Worm (Caenorhabditis elegans) whole organism, L1 larva: ENCODE data around the gene E02C12.10.

Experiments
- alr-1 ChIP-seq: fragments of 200-800 bp; sonication (Bioruptor generic); optimal IDR thresholded peaks from 2 replicates; lab custom pipeline; 2018; ENCODE audit warnings: borderline replicate concordance, mild to moderate bottlenecking, missing genetic modification characterization, missing compliant biosample characterization
- aly-2 ChIP-seq: fragments of 150-350 bp; optimal IDR thresholded peaks from 2 replicates; lab custom pipeline; 2014; ENCODE audit warnings: missing biosample characterization, missing genetic modification characterization
- blmp-1 ChIP-seq: fragments of 150-350 bp; optimal IDR thresholded peaks from 2 replicates; lab custom pipeline; 2014; ENCODE audit warnings: missing biosample characterization, missing genetic modification characterization
- ceh-82 ChIP-seq, 3 experiments: fragments of 150-350 bp in 1 of 3; sonication (generic microtip) in 2 of 3; optimal IDR thresholded peaks; 2 replicates each; lab custom pipeline; 2014 to 2017; ENCODE audit warnings: missing biosample characterization in 3 of 3, missing genetic modification characterization in 3 of 3
- ces-1 ChIP-seq: fragments of 150-350 bp; optimal IDR thresholded peaks from 2 replicates; lab custom pipeline; 2014; ENCODE audit warnings: missing biosample characterization, missing genetic modification reagents, missing genetic modification characterization
- dpl-1 ChIP-seq, 3 experiments: fragments of 150-350 bp in 2 of 3; sonication (generic microtip) in 1 of 3; optimal IDR thresholded peaks; 2 replicates each; lab custom pipeline; 2014 to 2017; ENCODE audit warnings: missing biosample characterization in 3 of 3, missing genetic modification characterization in 3 of 3, missing genetic modification reagents in 3 of 3
- efl-1 ChIP-seq, 4 experiments: fragments of 150-350 bp; optimal IDR thresholded peaks in 3 of 4; peaks in 1 of 4; 1 replicate in 1 of 4; 2 replicates in 3 of 4; lab custom pipeline; 2014; ENCODE audit warnings: missing biosample characterization in 2 of 4, missing genetic modification characterization in 2 of 4, missing genetic modification reagents in 2 of 4
- efl-3 ChIP-seq: fragments of 200-800 bp; sonication (Bioruptor generic); optimal IDR thresholded peaks from 2 replicates; lab custom pipeline; 2018; ENCODE audit warnings: mild to moderate bottlenecking, missing genetic modification characterization, missing compliant biosample characterization
- egl-13 ChIP-seq: sonication (generic microtip); optimal IDR thresholded peaks from 2 replicates; lab custom pipeline; 2016; ENCODE audit warnings: missing genotype, missing genetic modification reagents, missing genetic modification characterization, missing compliant biosample characterization
- elt-2 ChIP-seq: sonication (generic microtip); optimal IDR thresholded peaks from 2 replicates; lab custom pipeline; 2016; ENCODE audit warnings: missing genetic modification characterization, mild to moderate bottlenecking, inconsistent platforms, missing compliant biosample characterization, missing genetic modification reagents
- elt-3 ChIP-seq, 6 experiments: fragments of 150-350 bp in 1 of 6; sonication (generic microtip); optimal IDR thresholded peaks; 2 replicates each; lab custom pipeline; 2017 to 2018; ENCODE audit warnings: missing biosample characterization in 6 of 6, missing genetic modification characterization in 6 of 6, inconsistent platforms in 1 of 6
- ets-5 ChIP-seq: fragments of 200-800 bp; sonication (Bioruptor generic); IDR thresholded peaks from 2 replicates; pipeline ENCODE4 v1.3.6; 2022; ENCODE audit warnings: missing genetic modification characterization, missing compliant biosample characterization
- fkh-8 ChIP-seq: sonication (generic microtip); optimal IDR thresholded peaks from 2 replicates; lab custom pipeline; 2016; ENCODE audit warnings: mild to moderate bottlenecking, missing genetic modification characterization, missing compliant biosample characterization
- hpl-2 ChIP-seq: fragments of 150-350 bp; optimal IDR thresholded peaks from 2 replicates; lab custom pipeline; 2014; ENCODE audit warnings: missing biosample characterization, missing genetic modification reagents, missing genetic modification characterization
- isw-1 ChIP-seq: fragments of 200-800 bp; sonication (Bioruptor generic); IDR thresholded peaks from 2 replicates; pipeline ENCODE4 v1.3.6; 2022; ENCODE audit warnings: missing genetic modification characterization, missing compliant biosample characterization
- lin-13 ChIP-seq: fragments of 150-350 bp; optimal IDR thresholded peaks from 2 replicates; lab custom pipeline; 2014; ENCODE audit warnings: missing biosample characterization, missing genetic modification reagents, missing genetic modification characterization
- lin-14 ChIP-seq: fragments of 200-800 bp; sonication (Bioruptor generic); optimal IDR thresholded peaks from 2 replicates; lab custom pipeline; 2018; ENCODE audit warnings: mild to moderate bottlenecking, missing genetic modification characterization, moderate library complexity, missing compliant biosample characterization
- lin-15B ChIP-seq: fragments of 150-350 bp; sonication (generic microtip); optimal IDR thresholded peaks from 3 replicates; lab custom pipeline; 2014; ENCODE audit warnings: missing biosample characterization, missing genetic modification characterization
- lin-35 ChIP-seq, 2 experiments: fragments of 150-350 bp; optimal IDR thresholded peaks; 2 replicates each; lab custom pipeline; 2014; ENCODE audit warnings: missing biosample characterization in 2 of 2, missing genetic modification characterization in 2 of 2, missing genetic modification reagents in 2 of 2
- lir-3 ChIP-seq: sonication (generic microtip); optimal IDR thresholded peaks from 2 replicates; lab custom pipeline; 2016; ENCODE audit warnings: mild to moderate bottlenecking, missing genetic modification characterization, moderate library complexity, missing compliant biosample characterization; ENCODE audit not compliant: poor library complexity
- lsy-2 ChIP-seq, 2 experiments: fragments of 150-350 bp; optimal IDR thresholded peaks; 2 replicates each; lab custom pipeline; 2014; ENCODE audit warnings: missing biosample characterization in 2 of 2, missing genetic modification characterization in 2 of 2
- mab-9 ChIP-seq: fragments of 200-800 bp; sonication (Bioruptor generic); IDR thresholded peaks from 2 replicates; pipeline ENCODE4 v1.3.6; 2022; ENCODE audit warnings: missing genetic modification reagents, missing genetic modification characterization, missing compliant biosample characterization
- nhr-19 ChIP-seq: fragments of 200-800 bp; sonication (Bioruptor generic); conservative IDR thresholded peaks from 2 replicates; pipeline ENCODE4 v1.3.6; 2022; ENCODE audit warnings: missing genetic modification characterization, missing compliant biosample characterization
- nhr-20 ChIP-seq: sonication (generic microtip); optimal IDR thresholded peaks from 2 replicates; lab custom pipeline; 2016; ENCODE audit warnings: mild to moderate bottlenecking, missing genetic modification characterization, missing compliant biosample characterization
- nhr-237 ChIP-seq: fragments of 150-350 bp; optimal IDR thresholded peaks from 2 replicates; lab custom pipeline; 2014; ENCODE audit warnings: missing biosample characterization, missing genetic modification characterization
- nhr-47 ChIP-seq: sonication (generic microtip); optimal IDR thresholded peaks from 2 replicates; lab custom pipeline; 2016; ENCODE audit warnings: mild to moderate bottlenecking, missing genetic modification characterization, moderate library complexity, missing compliant biosample characterization
- nhr-71 ChIP-seq: sonication (generic microtip); optimal IDR thresholded peaks from 2 replicates; lab custom pipeline; 2016; ENCODE audit warnings: mild to moderate bottlenecking, missing genetic modification characterization, moderate library complexity, missing compliant biosample characterization
- nhr-84 ChIP-seq: sonication (generic microtip); optimal IDR thresholded peaks from 2 replicates; lab custom pipeline; 2017; ENCODE audit warnings: missing biosample characterization, missing genetic modification characterization
- nhr-85 ChIP-seq: sonication (generic microtip); peaks from one replicate; lab custom pipeline; 2016; ENCODE audit warnings: missing genetic modification characterization, inconsistent platforms, missing compliant biosample characterization
- nhr-90 ChIP-seq: sonication (generic microtip); optimal IDR thresholded peaks from 2 replicates; lab custom pipeline; 2016; ENCODE audit warnings: mild to moderate bottlenecking, missing genetic modification characterization, missing compliant biosample characterization; ENCODE audit not compliant: poor library complexity
- pag-3 ChIP-seq: sonication (generic microtip); optimal IDR thresholded peaks from 2 replicates; lab custom pipeline; 2017; ENCODE audit warnings: missing genetic modification characterization, mild to moderate bottlenecking, missing compliant biosample characterization, antibody characterized with exemption, borderline replicate concordance; ENCODE audit not compliant: insufficient read depth
- pax-3 ChIP-seq: fragments of 200-800 bp; sonication (Bioruptor generic); optimal IDR thresholded peaks from 2 replicates; lab custom pipeline; 2018; ENCODE audit warnings: mild to moderate bottlenecking, missing genetic modification characterization, moderate library complexity, missing compliant biosample characterization
- skn-1 ChIP-seq: fragments of 150-350 bp; optimal IDR thresholded peaks from 2 replicates; lab custom pipeline; 2014; ENCODE audit warnings: missing biosample characterization, missing genetic modification characterization
- snpc-4 ChIP-seq: fragments of 150-350 bp; optimal IDR thresholded peaks from 2 replicates; lab custom pipeline; 2014; ENCODE audit warnings: missing biosample characterization, missing genetic modification characterization
- snu-23 ChIP-seq: sonication (generic microtip); optimal IDR thresholded peaks from 2 replicates; lab custom pipeline; 2016; ENCODE audit warnings: missing genetic modification characterization, missing compliant biosample characterization
- swsn-7 ChIP-seq: sonication (generic microtip); optimal IDR thresholded peaks from 2 replicates; lab custom pipeline; 2016; ENCODE audit warnings: missing genetic modification characterization, missing compliant biosample characterization
- unc-130 ChIP-seq: fragments of 150-350 bp; optimal IDR thresholded peaks from 2 replicates; lab custom pipeline; 2017; ENCODE audit warnings: missing biosample characterization, missing genetic modification characterization, inconsistent platforms
- zip-4 ChIP-seq: fragments of 200-800 bp; sonication (Bioruptor generic); optimal IDR thresholded peaks from 2 replicates; lab custom pipeline; 2018; ENCODE audit warnings: mild to moderate bottlenecking, missing genetic modification characterization, moderate library complexity, missing compliant biosample characterization

E02C12.10 gene

DNA sequence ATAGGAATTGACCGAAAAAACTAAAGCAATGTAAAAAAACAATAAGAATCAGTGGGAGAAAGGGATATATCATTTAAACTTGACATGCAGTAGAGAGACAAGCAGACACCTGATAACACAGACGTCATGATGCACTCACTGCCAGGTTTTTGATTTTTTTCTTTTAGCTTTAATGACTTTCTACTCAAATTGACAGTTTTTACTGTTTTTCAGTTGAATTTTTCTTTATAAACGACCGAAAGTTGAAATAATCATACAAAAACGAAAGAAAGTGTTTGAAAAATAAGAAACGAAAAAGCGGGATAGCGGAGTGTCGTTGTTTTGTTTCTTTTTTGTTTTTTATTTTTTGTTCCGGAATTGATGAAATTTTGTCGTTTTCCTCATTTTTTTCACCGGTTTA, 44.0 kb downstream of the E02C12.10 start, which contains the start of gene ucp-4:
Gene ucp-4, plus strand, starts transcription at position 83 of the 400 bp plus-strand sequence.
- TF ChIP-seq fkh-8 (no peak), blmp-1 (tag; lab: Kevin White, UChicago) (peak; percentile 44), ces-1 (GFP tag; lab: Kevin White, UChicago) (no peak), nhr-85 (tag; lab: Kevin White, UChicago) (peak; percentile 11), lin-14 (GFP tag; lab: Kevin White, UChicago) (peak; percentile 23), lin-15B (tag; lab: Kevin White, UChicago) (no peak), egl-13 (tag; lab: Kevin White, UChicago) (no peak), dpl-1 (GFP tag; optimal IDR thresholded peaks at IDR 0.05; lab: Kevin White, UChicago) (peak in 1 of 3 experiments; percentile 24), mab-9 (GFP tag; lab: Robert Waterston, UW) (no peak), lsy-2 (tag; optimal IDR thresholded peaks at IDR 0.05; lab: Kevin White, UChicago) (peak in 1 of 2 experiments; percentile 9)

DNA sequence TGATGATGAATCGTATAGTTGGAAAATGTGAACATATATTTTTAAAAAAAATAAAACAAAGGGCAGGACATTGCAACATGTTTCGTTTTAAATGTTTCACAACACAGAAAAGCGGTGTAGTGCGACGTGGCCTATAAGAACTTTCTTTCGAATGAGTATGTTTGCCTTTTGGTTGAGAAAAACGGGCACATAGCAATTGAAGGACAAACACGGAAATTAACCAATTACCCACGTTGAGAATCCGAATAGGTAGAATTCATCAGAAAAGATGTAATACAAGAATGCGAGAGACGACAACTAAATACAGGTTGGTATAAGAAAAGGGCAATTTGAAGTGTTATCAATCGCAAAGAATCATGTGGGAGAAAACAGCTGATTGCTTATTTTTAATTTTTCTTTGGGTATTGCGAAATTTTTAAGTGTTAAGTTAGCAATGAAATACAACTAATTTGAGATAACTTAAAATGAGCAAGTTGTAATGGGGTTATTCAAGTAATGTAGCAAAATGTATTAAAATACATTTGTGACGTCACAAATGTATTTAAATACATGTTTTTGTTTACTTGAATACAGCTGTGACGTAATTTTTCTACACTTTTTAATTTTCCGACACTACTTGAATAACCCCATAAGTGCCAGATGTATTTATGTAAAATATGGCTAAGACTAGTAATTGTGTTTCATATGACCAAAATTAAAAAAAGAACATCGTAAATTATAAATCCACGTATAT, 44.7 kb downstream of the E02C12.10 start, which contains the start of gene acl-14:
Gene acl-14, minus strand, starts transcription at position 316 of the 733 bp plus-strand sequence.
- TF ChIP-seq pag-3: peak; percentile 37
- no peak for TF ChIP-seq nhr-90 (tag; lab: Kevin White, UChicago)
- peak in 1 of 2 experiments; percentile 32 for TF ChIP-seq lin-35 (GFP tag; optimal IDR thresholded peaks at IDR 0.05; lab: Kevin White, UChicago)
- TF ChIP-seq lsy-2 (tag; optimal IDR thresholded peaks at IDR 0.05; lab: Kevin White, UChicago): no peak
- TF ChIP-seq unc-130 (tag; lab: Kevin White, UChicago): no peak
- peak; percentile 23 for TF ChIP-seq skn-1 (tag; lab: Kevin White, UChicago)
- no peak for TF ChIP-seq snu-23 (GFP tag; lab: Kevin White, UChicago)
- no peak for TF ChIP-seq ets-5 (GFP tag; lab: Robert Waterston, UW)
- TF ChIP-seq hpl-2 (GFP tag; lab: Kevin White, UChicago): no peak
- TF ChIP-seq nhr-71: peak; percentile 21
- no peak for TF ChIP-seq nhr-47 (tag; lab: Kevin White, UChicago)
- TF ChIP-seq nhr-84 (tag; lab: Kevin White, UChicago): no peak
- TF ChIP-seq nhr-19 (GFP tag; lab: Robert Waterston, UW): no peak
- TF ChIP-seq elt-3 (tag; optimal IDR thresholded peaks at IDR 0.05; lab: Kevin White, UChicago): peak in 2 of 6 experiments; percentile 26 to 84
- no peak for TF ChIP-seq isw-1 (GFP tag; lab: Robert Waterston, UW)
- TF ChIP-seq blmp-1 (tag; lab: Kevin White, UChicago): peak; percentile 55
- no peak for TF ChIP-seq efl-3 (GFP tag; lab: Kevin White, UChicago)
- TF ChIP-seq efl-1 (optimal IDR thresholded peaks at IDR 0.05; lab: Kevin White, UChicago): no peak
- TF ChIP-seq efl-1 (GFP tag; optimal IDR thresholded peaks at IDR 0.05 in 1 of 2; lab: Kevin White, UChicago): peak in 1 of 2 experiments; percentile 45
- TF ChIP-seq lir-3 (tag; lab: Kevin White, UChicago): no peak
- TF ChIP-seq pax-3 (tag; lab: Kevin White, UChicago): peak; percentile 4
- TF ChIP-seq snpc-4 (tag; lab: Kevin White, UChicago): no peak
- peak; percentile 12 for TF ChIP-seq nhr-20
- TF ChIP-seq egl-13 (tag; lab: Kevin White, UChicago): no peak
- no peak for TF ChIP-seq swsn-7 (tag; lab: Kevin White, UChicago)
- TF ChIP-seq lin-14 (GFP tag; lab: Kevin White, UChicago): peak; percentile 33
- peak; percentile 89 for TF ChIP-seq nhr-85 (tag; lab: Kevin White, UChicago)
- TF ChIP-seq zip-4 (GFP tag; lab: Kevin White, UChicago): peak; percentile 71
- TF ChIP-seq alr-1 (tag; lab: Kevin White, UChicago): no peak
- no peak for TF ChIP-seq lin-13 (GFP tag; lab: Kevin White, UChicago)
- TF ChIP-seq aly-2 (tag; lab: Kevin White, UChicago): no peak
- peak; percentile 19 for TF ChIP-seq elt-2 (tag; lab: Kevin White, UChicago)
- no peak for TF ChIP-seq nhr-237 (tag; lab: Kevin White, UChicago)
- TF ChIP-seq ceh-82 (tag; optimal IDR thresholded peaks at IDR 0.05; lab: Kevin White, UChicago): no peak
